Fruit fly (Drosophila melanogaster) whole organism, embryonic: Measurements from ENCODE around the gene Ids.

Experiments used
- CG10209 ChIP-seq: fragments of 200-800 bp; sonication (Bioruptor generic); optimal IDR thresholded peaks from 3 replicates; lab custom pipeline; 2017; ENCODE audit warnings: missing biosample characterization, mild to moderate bottlenecking, missing genetic modification characterization, missing genetic modification reagents
- CG10462 ChIP-seq: fragments of 200-800 bp; sonication (Bioruptor generic); optimal IDR thresholded peaks from 2 replicates; lab custom pipeline; 2016; ENCODE audit warnings: missing biosample characterization, missing genetic modification characterization
- CG11456 ChIP-seq: fragments of 200-800 bp; sonication (Bioruptor generic); IDR thresholded peaks from 3 replicates; pipeline ENCODE4 v1.3.6; 2022; ENCODE audit warnings: missing biosample characterization, missing genetic modification characterization
- CG11560 ChIP-seq: fragments of 200-800 bp; sonication (Bioruptor generic); IDR thresholded peaks from 3 replicates; pipeline ENCODE4 v1.3.6; 2022; ENCODE audit warnings: missing biosample characterization, missing genetic modification characterization
- CG11723 ChIP-seq: fragments of 200-800 bp; sonication (Bioruptor generic); optimal IDR thresholded peaks from 2 replicates; lab custom pipeline; 2017; ENCODE audit warnings: missing biosample characterization, mild to moderate bottlenecking, missing genetic modification characterization
- CG12155 ChIP-seq: fragments of 200-800 bp; sonication (Bioruptor generic); optimal IDR thresholded peaks from 3 replicates; lab custom pipeline; 2016; ENCODE audit warnings: missing biosample characterization, missing genetic modification characterization
- CG13296 ChIP-seq: fragments of 200-800 bp; sonication (Bioruptor generic); optimal IDR thresholded peaks from 3 replicates; lab custom pipeline; 2018; ENCODE audit warnings: missing biosample characterization, mild to moderate bottlenecking, missing genetic modification characterization
- CG14441 ChIP-seq: fragments of 200-800 bp; sonication (Bioruptor generic); IDR thresholded peaks from 2 replicates; pipeline ENCODE4 v1.3.6; 2022; ENCODE audit warnings: missing biosample characterization, missing genetic modification characterization
- CG15514 ChIP-seq: fragments of 200-800 bp; sonication (Bioruptor generic); optimal IDR thresholded peaks from 3 replicates; lab custom pipeline; 2017; ENCODE audit warnings: missing biosample characterization, missing genetic modification characterization, mild to moderate bottlenecking, moderate library complexity, missing genetic modification reagents
- CG17328 ChIP-seq: fragments of 200-800 bp; sonication (Bioruptor generic); IDR thresholded peaks from 2 replicates; pipeline ENCODE4 v1.3.6; 2022; ENCODE audit warnings: missing biosample characterization, missing genetic modification characterization
- CG17912 ChIP-seq: fragments of 200-800 bp; sonication (Bioruptor generic); optimal IDR thresholded peaks from 2 replicates; lab custom pipeline; 2018; ENCODE audit warnings: missing biosample characterization, mild to moderate bottlenecking, missing genetic modification characterization
- CG3065 ChIP-seq: fragments of 200-800 bp; sonication (Bioruptor generic); optimal IDR thresholded peaks from 2 replicates; lab custom pipeline; 2016; ENCODE audit warnings: missing biosample characterization, missing genetic modification characterization
- CG32532 ChIP-seq: fragments of 200-800 bp; sonication (Bioruptor generic); IDR thresholded peaks from 2 replicates; pipeline ENCODE4 v1.3.6; 2022; ENCODE audit warnings: missing biosample characterization, missing genetic modification characterization
- CG3407 ChIP-seq: fragments of 200-800 bp; sonication (Bioruptor generic); optimal IDR thresholded peaks from 2 replicates; lab custom pipeline; 2018; ENCODE audit warnings: missing biosample characterization, mild to moderate bottlenecking, missing genetic modification characterization
- CG3726 ChIP-seq: fragments of 200-800 bp; sonication (Bioruptor generic); IDR thresholded peaks from 3 replicates; pipeline ENCODE4, ENCODE4 v1.3.6; 2022; ENCODE audit warnings: missing biosample characterization, missing genetic modification characterization
- CG43689 ChIP-seq: fragments of 200-800 bp; sonication (Bioruptor generic); IDR thresholded peaks from 2 replicates; pipeline ENCODE4 v1.3.6; 2022; ENCODE audit warnings: missing biosample characterization, missing genetic modification characterization
- CG5953 ChIP-seq: fragments of 200-800 bp; sonication (Bioruptor generic); IDR thresholded peaks from 2 replicates; pipeline ENCODE4 v1.3.6; 2022; ENCODE audit warnings: missing biosample characterization, missing genetic modification characterization
- CG6854 ChIP-seq: fragments of 200-800 bp; sonication (Bioruptor generic); optimal IDR thresholded peaks from 3 replicates; lab custom pipeline; 2017; ENCODE audit warnings: missing biosample characterization, mild to moderate bottlenecking, missing genetic modification characterization
- CG8924 ChIP-seq: fragments of 200-800 bp; optimal IDR thresholded peaks from 3 replicates; lab custom pipeline; 2019; ENCODE audit warnings: missing biosample characterization, mild to moderate bottlenecking, missing genetic modification characterization, moderate library complexity
- Gug ChIP-seq: fragments of 200-800 bp; sonication (Bioruptor generic); IDR thresholded peaks from 4 replicates; pipeline ENCODE4 v1.3.6; 2022; ENCODE audit warnings: missing biosample characterization, missing genetic modification characterization
- HLH3B ChIP-seq: fragments of 200-800 bp; sonication (Bioruptor generic); IDR thresholded peaks from 2 replicates; pipeline ENCODE4 v1.3.6; 2022; ENCODE audit warnings: missing biosample characterization, missing genetic modification characterization
- HLH4C ChIP-seq: fragments of 200-800 bp; sonication (Bioruptor generic); IDR thresholded peaks from 3 replicates; pipeline ENCODE4 v1.3.6; 2022; ENCODE audit warnings: missing biosample characterization, missing genetic modification characterization; ENCODE audit not compliant: partially characterized antibody
- HmgZ ChIP-seq: fragments of 200-800 bp; sonication (Bioruptor generic); optimal IDR thresholded peaks from 2 replicates; lab custom pipeline; 2018; ENCODE audit warnings: missing biosample characterization, mild to moderate bottlenecking, missing genetic modification characterization
- Mad ChIP-seq: fragments of 200-800 bp; sonication (Bioruptor generic); optimal IDR thresholded peaks from 2 replicates; lab custom pipeline; 2016; ENCODE audit warnings: missing biosample characterization, missing genetic modification characterization
- Mes4 ChIP-seq: fragments of 200-800 bp; sonication (Bioruptor generic); optimal IDR thresholded peaks from 2 replicates; lab custom pipeline; 2016; ENCODE audit warnings: missing biosample characterization, missing genetic modification characterization
- Nf-YB ChIP-seq: fragments of 200-800 bp; sonication (Bioruptor generic); optimal IDR thresholded peaks from 3 replicates; lab custom pipeline; 2019; ENCODE audit warnings: missing biosample characterization, mild to moderate bottlenecking, missing genetic modification characterization, moderate library complexity
- Optix ChIP-seq: fragments of 200-800 bp; sonication (Bioruptor generic); IDR thresholded peaks from 3 replicates; pipeline ENCODE4 v1.3.6; 2022; ENCODE audit warnings: missing biosample characterization, missing genetic modification characterization
- Spps ChIP-seq: fragments of 200-800 bp; sonication (Bioruptor generic); optimal IDR thresholded peaks from 2 replicates; lab custom pipeline; 2018; ENCODE audit warnings: missing biosample characterization, mild to moderate bottlenecking, missing genetic modification characterization
- ab ChIP-seq: fragments of 200-800 bp; sonication (Bioruptor generic); optimal IDR thresholded peaks from 2 replicates; lab custom pipeline; 2016; ENCODE audit warnings: missing biosample characterization, missing genetic modification characterization
- amos ChIP-seq: fragments of 200-800 bp; sonication (Bioruptor generic); IDR thresholded peaks from 2 replicates; pipeline ENCODE4 v1.3.6; 2022; ENCODE audit warnings: missing biosample characterization, missing genetic modification characterization; ENCODE audit not compliant: partially characterized antibody
- br ChIP-seq: fragments of >200 bp; optimal IDR thresholded peaks from 2 replicates; lab custom pipeline; 2017
- cad ChIP-seq: fragments of >200 bp; optimal IDR thresholded peaks from 2 replicates; lab custom pipeline; 2017; ENCODE audit warnings: missing biosample characterization, missing genetic modification characterization
- caup ChIP-seq: fragments of 200-800 bp; sonication (Bioruptor generic); optimal IDR thresholded peaks from 3 replicates; lab custom pipeline; 2017; ENCODE audit warnings: missing biosample characterization, mild to moderate bottlenecking, missing genetic modification characterization, moderate library complexity; ENCODE audit not compliant: severe bottlenecking
- crc ChIP-seq: fragments of 200-800 bp; sonication (Bioruptor generic); optimal IDR thresholded peaks from 2 replicates; lab custom pipeline; 2016; ENCODE audit warnings: missing biosample characterization, missing genetic modification characterization
- dm ChIP-seq: fragments of 200-800 bp; sonication (Bioruptor generic); optimal IDR thresholded peaks from 3 replicates; lab custom pipeline; 2016; ENCODE audit warnings: missing biosample characterization, missing genetic modification characterization
- ewg ChIP-seq: fragments of 200-800 bp; sonication (Bioruptor generic); optimal IDR thresholded peaks from 3 replicates; lab custom pipeline; 2017; ENCODE audit warnings: mild to moderate bottlenecking, missing biosample characterization, missing genetic modification reagents, missing genetic modification characterization
- eyg ChIP-seq: fragments of 200-800 bp; sonication (Bioruptor generic); optimal IDR thresholded peaks from 3 replicates; lab custom pipeline; 2016; ENCODE audit warnings: missing biosample characterization, missing genetic modification characterization
- jing ChIP-seq: fragments of 200-800 bp; sonication (Bioruptor generic); optimal IDR thresholded peaks from 2 replicates; lab custom pipeline; 2018; ENCODE audit warnings: missing biosample characterization, mild to moderate bottlenecking, missing genetic modification characterization
- lmd ChIP-seq: fragments of 200-800 bp; sonication (Bioruptor generic); IDR thresholded peaks from 2 replicates; pipeline ENCODE4 v1.3.6; 2022; ENCODE audit warnings: missing biosample characterization, missing genetic modification characterization
- lola ChIP-seq, 3 experiments: fragments of >200 bp in 2 of 3; fragments of 200-800 bp in 1 of 3; sonication (Bioruptor generic) in 1 of 3; optimal IDR thresholded peaks; 2 replicates each; lab custom pipeline; 2017 to 2019; ENCODE audit warnings: missing biosample characterization in 3 of 3, missing genetic modification characterization in 3 of 3, mild to moderate bottlenecking in 1 of 3, moderate library complexity in 1 of 3
- oc ChIP-seq: fragments of 200-800 bp; sonication (Bioruptor generic); optimal IDR thresholded peaks from 2 replicates; lab custom pipeline; 2018; ENCODE audit warnings: missing biosample characterization, mild to moderate bottlenecking, missing genetic modification characterization, moderate library complexity
- ranshi ChIP-seq: fragments of 200-800 bp; sonication (Bioruptor generic); IDR thresholded peaks from 2 replicates; pipeline ENCODE4 v1.3.6; 2022; ENCODE audit warnings: missing biosample characterization, missing genetic modification characterization
- sens-2 ChIP-seq: fragments of 200-800 bp; sonication (Bioruptor generic); IDR thresholded peaks from 2 replicates; pipeline ENCODE4 v1.3.6; 2022; ENCODE audit warnings: missing biosample characterization, missing genetic modification characterization
- slbo ChIP-seq: fragments of 200-800 bp; sonication (Bioruptor generic); IDR thresholded peaks from 2 replicates; pipeline ENCODE4 v1.3.6; 2022; ENCODE audit warnings: missing biosample characterization, missing genetic modification characterization
- slp2 ChIP-seq: fragments of 200-800 bp; sonication (Bioruptor generic); optimal IDR thresholded peaks from 2 replicates; lab custom pipeline; 2016; ENCODE audit warnings: missing biosample characterization, missing genetic modification characterization
- stc ChIP-seq: fragments of 200-800 bp; sonication (Bioruptor generic); IDR thresholded peaks from 2 replicates; pipeline ENCODE4 v1.3.6; 2022; ENCODE audit warnings: missing biosample characterization, missing genetic modification characterization
- tna ChIP-seq: fragments of 200-800 bp; sonication (Bioruptor generic); IDR thresholded peaks from 2 replicates; pipeline ENCODE4 v1.3.6; 2022; ENCODE audit warnings: missing biosample characterization, missing genetic modification characterization; ENCODE audit not compliant: partially characterized antibody
- toy ChIP-seq: fragments of 200-800 bp; sonication (Bioruptor generic); IDR thresholded peaks from 2 replicates; pipeline ENCODE4 v1.3.6; 2022; ENCODE audit warnings: missing biosample characterization, missing genetic modification characterization
- trh ChIP-seq: fragments of 200-800 bp; sonication (Bioruptor generic); optimal IDR thresholded peaks from 2 replicates; lab custom pipeline; 2016; ENCODE audit warnings: missing biosample characterization, missing genetic modification characterization
- tx ChIP-seq: fragments of 200-800 bp; sonication (Bioruptor generic); optimal IDR thresholded peaks from 2 replicates; lab custom pipeline; 2016; ENCODE audit warnings: missing biosample characterization, missing genetic modification characterization
- wor ChIP-seq: fragments of 200-800 bp; sonication (Bioruptor generic); IDR thresholded peaks from 2 replicates; pipeline ENCODE4 v1.3.6; 2022; ENCODE audit warnings: missing biosample characterization, missing genetic modification characterization
- zen ChIP-seq: fragments of 200-800 bp; sonication (Bioruptor generic); optimal IDR thresholded peaks from 3 replicates; lab custom pipeline; 2018; ENCODE audit warnings: missing biosample characterization, mild to moderate bottlenecking, missing genetic modification characterization, moderate library complexity

Gene Ids

dm6 chr3L:3377965-3378292 lies at the start of gene Ids (continued):
- TF ChIP-seq CG17912 (no peak), lmd (GFP tag; lab: Robert Waterston, UW) (peak; percentile 78), Spps (tag; lab: Kevin White, UChicago) (no peak), CG3407 (GFP tag; lab: Kevin White, UChicago) (peak; percentile 58), caup (GFP tag; lab: Kevin White, UChicago) (peak; percentile 63), CG12155 (GFP tag; lab: Kevin White, UChicago) (peak; percentile 26), toy (no peak), CG3726 (GFP tag; lab: Robert Waterston, UW) (0 out of 3 replicates have a peak, but pooled peaks have one; percentile 64), amos (GFP tag; lab: Robert Waterston, UW) (no peak), cad (GFP tag; lab: Kevin White, UChicago) (no peak), Gug (GFP tag; lab: Robert Waterston, UW) (peak; percentile 30; the same call in 1 of the 4 replicates), jing (GFP tag; lab: Kevin White, UChicago) (no peak), CG32532 (GFP tag; lab: Robert Waterston, UW) (peak; percentile 80), slp2 (GFP tag; lab: Kevin White, UChicago) (peak; percentile 23), CG5953 (GFP tag; lab: Robert Waterston, UW) (peak; percentile 70; the same call in 1 of the 2 replicates), ab (no peak), trh (GFP tag; lab: Kevin White, UChicago) (peak; percentile 11), CG10462 (peak; percentile 6), HLH3B (peak; percentile 83), CG8924 (tag; lab: Kevin White, UChicago) (peak; percentile 68), wor (peak; percentile 53; the same call in 1 of the 2 replicates), ranshi (GFP tag; lab: Robert Waterston, UW) (peak; percentile 76), CG13296 (GFP tag; lab: Kevin White, UChicago) (peak; percentile 63), ewg (GFP tag; lab: Kevin White, UChicago) (peak; percentile 21), eyg (GFP tag; lab: Kevin White, UChicago) (no peak), CG11560 (tag; lab: Robert Waterston, UW) (peak; percentile 34; the same call in 1 of the 3 replicates), CG11723 (GFP tag; lab: Kevin White, UChicago) (peak; percentile 30), CG6854 (GFP tag; lab: Kevin White, UChicago) (peak; percentile 34), CG11456 (peak; percentile 71; the same call in 2 of the 3 replicates), zen (tag; lab: Kevin White, UChicago) (peak; percentile 55), dm (GFP tag; lab: Kevin White, UChicago) (no peak), CG15514 (GFP tag; lab: Kevin White, UChicago) (peak; percentile 61), CG17328 (peak; percentile 80), tna (GFP tag; lab: Robert Waterston, UW) (no peak), CG10209 (GFP tag; lab: Kevin White, UChicago) (peak; percentile 61), lola (GFP tag; optimal IDR thresholded peaks at IDR 0.05; lab: Kevin White, UChicago) (peak in 1 of 3 experiments; percentile 13), HmgZ (tag; lab: Kevin White, UChicago) (peak; percentile 41), Optix (GFP tag; lab: Robert Waterston, UW) (no peak), CG3065 (GFP tag; lab: Kevin White, UChicago) (no peak), Mad (GFP tag; lab: Kevin White, UChicago) (peak; percentile 47), slbo (peak; percentile 84), Nf-YB (GFP tag; lab: Kevin White, UChicago) (peak; percentile 25), CG43689 (GFP tag; lab: Robert Waterston, UW) (peak; percentile 64), HLH4C (no peak), crc (GFP tag; lab: Kevin White, UChicago) (no peak), br (no peak), tx (no peak), Mes4 (GFP tag; lab: Kevin White, UChicago) (no peak), sens-2 (GFP tag; lab: Robert Waterston, UW) (no peak), CG14441 (peak; percentile 86), stc (GFP tag; lab: Robert Waterston, UW) (peak; percentile 81), oc (tag; lab: Kevin White, UChicago) (peak; percentile 76)
